Worm (Caenorhabditis elegans) whole organism, L4 larva: Measurements from ENCODE around the gene F20G2.1.

Source experiments
- F26F4.8 ChIP-seq: fragments of 200-800 bp; sonication (Bioruptor generic); conservative IDR thresholded peaks from 2 replicates; pipeline ENCODE4 v1.3.6; 2022; ENCODE audit warnings: missing genetic modification characterization, missing compliant biosample characterization
- F37D6.2 ChIP-seq: sonication (generic microtip); optimal IDR thresholded peaks from 2 replicates; lab custom pipeline; 2016; ENCODE audit warnings: mild to moderate bottlenecking, missing genetic modification characterization, missing compliant biosample characterization
- F49E8.2 ChIP-seq: sonication (generic microtip); optimal IDR thresholded peaks from 2 replicates; lab custom pipeline; 2016; ENCODE audit warnings: missing compliant biosample characterization, mild to moderate bottlenecking, missing genetic modification characterization, borderline replicate concordance
- T26A8.4 ChIP-seq: fragments of 200-800 bp; sonication (Bioruptor generic); IDR thresholded peaks from 2 replicates; pipeline ENCODE4 v1.3.6; 2022; ENCODE audit warnings: missing genetic modification characterization, missing compliant biosample characterization
- Y48G9A.11 ChIP-seq: fragments of 200-800 bp; sonication (Bioruptor generic); IDR thresholded peaks from 2 replicates; pipeline ENCODE4 v1.3.6; 2022; ENCODE audit warnings: missing genetic modification reagents, missing genetic modification characterization, missing compliant biosample characterization
- Y5F2A.4 ChIP-seq: fragments of 200-800 bp; sonication (Bioruptor generic); optimal IDR thresholded peaks from 2 replicates; lab custom pipeline; 2018; ENCODE audit warnings: mild to moderate bottlenecking, missing genetic modification characterization, missing compliant biosample characterization
- ZK337.2 ChIP-seq: fragments of 200-800 bp; sonication (Bioruptor generic); IDR thresholded peaks from 2 replicates; pipeline ENCODE4 v1.3.6; 2022; ENCODE audit warnings: missing genetic modification reagents, missing genetic modification characterization, missing compliant biosample characterization
- ceh-20 ChIP-seq: fragments of 200-800 bp; sonication (Bioruptor generic); IDR thresholded peaks from 2 replicates; pipeline ENCODE4 v1.3.6; 2022; ENCODE audit warnings: missing genetic modification reagents, missing genetic modification characterization, missing compliant biosample characterization
- ceh-44 ChIP-seq: fragments of 200-800 bp; sonication (Bioruptor generic); IDR thresholded peaks from 2 replicates; pipeline ENCODE4 v1.3.6; 2022; ENCODE audit warnings: missing genetic modification reagents, missing genetic modification characterization, missing compliant biosample characterization
- ceh-62 ChIP-seq: sonication (generic microtip); optimal IDR thresholded peaks from 2 replicates; lab custom pipeline; 2017; ENCODE audit warnings: missing biosample characterization, missing genetic modification characterization
- ces-1 ChIP-seq: fragments of 150-350 bp; sonication (generic microtip); optimal IDR thresholded peaks from 4 replicates; lab custom pipeline; 2014; ENCODE audit warnings: missing biosample characterization, missing genetic modification reagents, missing genetic modification characterization
- cey-2 ChIP-seq: sonication (generic microtip); optimal IDR thresholded peaks from 3 replicates; lab custom pipeline; 2017; ENCODE audit warnings: missing genetic modification characterization, mild to moderate bottlenecking, missing compliant biosample characterization, antibody characterized with exemption, borderline replicate concordance; ENCODE audit not compliant: insufficient read depth
- daf-16 ChIP-seq, 3 experiments: sonication (generic microtip); optimal IDR thresholded peaks; 2 replicates each; lab custom pipeline; 2016 to 2017; ENCODE audit warnings: missing genetic modification characterization in 3 of 3, missing genetic modification reagents in 3 of 3, mild to moderate bottlenecking in 2 of 3, missing compliant biosample characterization in 2 of 3, missing biosample characterization in 1 of 3, moderate library complexity in 1 of 3
- daf-8 ChIP-seq: fragments of 200-800 bp; sonication (Bioruptor generic); IDR thresholded peaks from 2 replicates; pipeline ENCODE4 v1.3.6; 2022; ENCODE audit warnings: missing genetic modification characterization, missing compliant biosample characterization
- dmd-6 ChIP-seq: fragments of 200-800 bp; sonication (Bioruptor generic); IDR thresholded peaks from 2 replicates; pipeline ENCODE4 v1.3.6; 2022; ENCODE audit warnings: missing genetic modification reagents, missing genetic modification characterization, missing compliant biosample characterization
- duxl-1 ChIP-seq: sonication (generic microtip); optimal IDR thresholded peaks from 2 replicates; lab custom pipeline; 2016; ENCODE audit warnings: mild to moderate bottlenecking, missing genetic modification characterization, moderate library complexity, missing compliant biosample characterization; ENCODE audit not compliant: poor library complexity
- fkh-10 ChIP-seq: fragments of 150-350 bp; optimal IDR thresholded peaks from 2 replicates; lab custom pipeline; 2014; ENCODE audit warnings: missing biosample characterization, missing genetic modification reagents, missing genetic modification characterization
- fos-1 ChIP-seq: fragments of 150-350 bp; optimal IDR thresholded peaks from 2 replicates; lab custom pipeline; 2014; ENCODE audit warnings: missing biosample characterization, missing genetic modification characterization
- hif-1 ChIP-seq, 2 experiments: sonication (generic microtip); optimal IDR thresholded peaks; 2 replicates each; lab custom pipeline; 2016 to 2017; ENCODE audit warnings: missing compliant biosample characterization in 2 of 2, missing genetic modification characterization in 2 of 2, missing genetic modification reagents in 2 of 2, missing genotype in 2 of 2, mild to moderate bottlenecking in 1 of 2
- hlh-30 ChIP-seq: sonication (generic microtip); optimal IDR thresholded peaks from 2 replicates; lab custom pipeline; 2017; ENCODE audit warnings: antibody characterized with exemption, mild to moderate bottlenecking, missing genetic modification characterization, missing compliant biosample characterization; ENCODE audit not compliant: insufficient read depth
- jun-1 ChIP-seq: fragments of 150-350 bp; optimal IDR thresholded peaks from 2 replicates; lab custom pipeline; 2014; ENCODE audit warnings: missing biosample characterization, missing genetic modification reagents, missing genetic modification characterization
- lim-7 ChIP-seq: fragments of 200-800 bp; sonication (Bioruptor generic); IDR thresholded peaks from 2 replicates; pipeline ENCODE4 v1.3.6; 2022; ENCODE audit warnings: missing genetic modification characterization, missing compliant biosample characterization
- lin-15B ChIP-seq: fragments of 150-350 bp; sonication (generic microtip); optimal IDR thresholded peaks from 3 replicates; lab custom pipeline; 2014; ENCODE audit warnings: missing biosample characterization, missing genetic modification characterization
- lin-29 ChIP-seq: fragments of 200-800 bp; sonication (Bioruptor generic); IDR thresholded peaks from 2 replicates; pipeline ENCODE4 v1.3.6; 2022; ENCODE audit warnings: missing genetic modification reagents, missing genetic modification characterization, missing compliant biosample characterization
- lsy-2 ChIP-seq, 2 experiments: fragments of 150-350 bp in 1 of 2; sonication (generic microtip) in 1 of 2; optimal IDR thresholded peaks; 2 replicates each; lab custom pipeline; 2014 to 2017; ENCODE audit warnings: missing biosample characterization in 2 of 2, missing genetic modification characterization in 2 of 2
- madf-9 ChIP-seq: fragments of 200-800 bp; sonication (Bioruptor generic); conservative IDR thresholded peaks from 2 replicates; pipeline ENCODE4 v1.3.6; 2022; ENCODE audit warnings: missing genetic modification reagents, missing genetic modification characterization, missing compliant biosample characterization
- mdt-29 ChIP-seq: fragments of 200-800 bp; sonication (Bioruptor generic); IDR thresholded peaks from 2 replicates; pipeline ENCODE4 v1.3.6; 2022; ENCODE audit warnings: missing genetic modification reagents, missing genetic modification characterization, missing compliant biosample characterization
- mes-2 ChIP-seq: sonication (generic microtip); optimal IDR thresholded peaks from 2 replicates; lab custom pipeline; 2016; ENCODE audit warnings: missing genotype, mild to moderate bottlenecking, missing genetic modification characterization, missing compliant biosample characterization; ENCODE audit not compliant: poor library complexity, severe bottlenecking
- nhr-10 ChIP-seq: fragments of 150-350 bp; optimal IDR thresholded peaks from 2 replicates; lab custom pipeline; 2014; ENCODE audit warnings: missing biosample characterization, missing genetic modification characterization
- nhr-11 ChIP-seq: fragments of 150-350 bp; optimal IDR thresholded peaks from 2 replicates; lab custom pipeline; 2014; ENCODE audit warnings: missing biosample characterization, missing genetic modification characterization
- nhr-25 ChIP-seq: sonication (generic microtip); optimal IDR thresholded peaks from 2 replicates; lab custom pipeline; 2017; ENCODE audit warnings: missing genetic modification characterization, mild to moderate bottlenecking, missing compliant biosample characterization, antibody characterized with exemption, moderate library complexity, borderline replicate concordance; ENCODE audit not compliant: insufficient read depth
- nhr-41 ChIP-seq: fragments of 200-800 bp; sonication (Bioruptor generic); IDR thresholded peaks from 2 replicates; pipeline ENCODE4 v1.3.6; 2022; ENCODE audit warnings: missing genetic modification reagents, missing genetic modification characterization, missing compliant biosample characterization
- nhr-42 ChIP-seq: fragments of 200-800 bp; sonication (Bioruptor generic); IDR thresholded peaks from 2 replicates; pipeline ENCODE4 v1.3.6; 2022; ENCODE audit warnings: missing genetic modification characterization, missing compliant biosample characterization
- nhr-6 ChIP-seq: fragments of 150-350 bp; optimal IDR thresholded peaks from 2 replicates; lab custom pipeline; 2014; ENCODE audit warnings: missing biosample characterization, missing genetic modification characterization
- nhr-77 ChIP-seq: fragments of 150-350 bp; optimal IDR thresholded peaks from 2 replicates; lab custom pipeline; 2014; ENCODE audit warnings: missing biosample characterization, missing genetic modification characterization
- pha-4 ChIP-seq, 2 experiments: fragments of 150-350 bp in 1 of 2; fragments of 200-800 bp in 1 of 2; sonication (Bioruptor generic) in 1 of 2; IDR thresholded peaks in 1 of 2; optimal IDR thresholded peaks in 1 of 2; 2 replicates each; pipeline versions ENCODE4 v1.3.6 to Lab custom; 2014 to 2022; ENCODE audit warnings: missing genetic modification characterization in 2 of 2, missing genetic modification reagents in 2 of 2, missing biosample characterization in 1 of 2, missing compliant biosample characterization in 1 of 2
- pqm-1 ChIP-seq: sonication (generic microtip); optimal IDR thresholded peaks from 2 replicates; lab custom pipeline; 2017; ENCODE audit warnings: missing biosample characterization, missing genetic modification characterization
- skn-1 ChIP-seq: fragments of 150-350 bp; optimal IDR thresholded peaks from 2 replicates; lab custom pipeline; 2014; ENCODE audit warnings: missing biosample characterization, missing genetic modification characterization
- spr-1 ChIP-seq: sonication (generic microtip); optimal IDR thresholded peaks from 2 replicates; lab custom pipeline; 2016; ENCODE audit warnings: mild to moderate bottlenecking, missing genetic modification characterization, missing compliant biosample characterization
- spr-3 ChIP-seq: fragments of 200-800 bp; sonication (Bioruptor generic); optimal IDR thresholded peaks from 2 replicates; lab custom pipeline; 2018; ENCODE audit warnings: mild to moderate bottlenecking, missing genetic modification characterization, missing compliant biosample characterization
- tra-1 ChIP-seq: fragments of 200-800 bp; sonication (Bioruptor generic); IDR thresholded peaks from 2 replicates; pipeline ENCODE4 v1.3.6; 2022; ENCODE audit warnings: missing genetic modification reagents, missing genetic modification characterization, missing compliant biosample characterization
- unc-39 ChIP-seq: sonication (generic microtip); optimal IDR thresholded peaks from 2 replicates; lab custom pipeline; 2017; ENCODE audit warnings: missing biosample characterization, missing genetic modification characterization
- unc-62 ChIP-seq, 3 experiments: fragments of 150-350 bp in 1 of 3; sonication (generic microtip); optimal IDR thresholded peaks in 2 of 3; peaks in 1 of 3; 1 replicate in 1 of 3; 2 replicates in 2 of 3; lab custom pipeline; 2014 to 2017; ENCODE audit warnings: missing biosample characterization in 3 of 3, missing genetic modification characterization in 3 of 3, missing genetic modification reagents in 3 of 3, missing genotype in 1 of 3
- vab-7 ChIP-seq: fragments of 200-800 bp; sonication (Bioruptor generic); IDR thresholded peaks from 2 replicates; pipeline ENCODE4 v1.3.6; 2022; ENCODE audit warnings: missing genetic modification reagents, missing genetic modification characterization, missing compliant biosample characterization
- zag-1 ChIP-seq: fragments of 150-350 bp; optimal IDR thresholded peaks from 2 replicates; lab custom pipeline; 2014; ENCODE audit warnings: missing biosample characterization, missing genetic modification characterization
- zfp-2 ChIP-seq: sonication (generic microtip); optimal IDR thresholded peaks from 2 replicates; lab custom pipeline; 2016; ENCODE audit warnings: mild to moderate bottlenecking, missing genetic modification characterization, missing compliant biosample characterization
- zfp-3 ChIP-seq: fragments of 200-800 bp; sonication (Bioruptor generic); conservative IDR thresholded peaks from 2 replicates; pipeline ENCODE4 v1.3.6; 2022; ENCODE audit warnings: missing genetic modification reagents, missing genetic modification characterization, missing compliant biosample characterization
- zip-2 ChIP-seq: fragments of 150-350 bp; optimal IDR thresholded peaks from 2 replicates; lab custom pipeline; 2014; ENCODE audit warnings: missing biosample characterization, missing genetic modification characterization
- ztf-11 ChIP-seq: fragments of 150-350 bp; optimal IDR thresholded peaks from 2 replicates; lab custom pipeline; 2014; ENCODE audit warnings: missing biosample characterization, missing genetic modification characterization
- ztf-7 ChIP-seq: fragments of 150-350 bp; optimal IDR thresholded peaks from 2 replicates; lab custom pipeline; 2014; ENCODE audit warnings: missing biosample characterization, missing genetic modification characterization

Gene F20G2.1

ce11 chrV:13757349-13757748, 4.0 kb upstream of the F20G2.1 start (continued):
- TF ChIP-seq Y5F2A.4 (no peak), mes-2 (tag; lab: Kevin White, UChicago) (peak; percentile 67), madf-9 (no peak), nhr-25 (tag; lab: Kevin White, UChicago) (no peak), Y48G9A.11 (GFP tag; lab: Robert Waterston, UW) (no peak), ces-1 (GFP tag; lab: Kevin White, UChicago) (no peak), nhr-77 (tag; lab: Kevin White, UChicago) (no peak), zfp-3 (GFP tag; lab: Robert Waterston, UW) (no peak), pha-4 (GFP tag; IDR thresholded peaks at IDR 0.05; lab: Robert Waterston, UW) (no peak), pha-4 (tag; optimal IDR thresholded peaks at IDR 0.05; lab: Kevin White, UChicago) (no peak), skn-1 (tag; lab: Kevin White, UChicago) (no peak), spr-1 (tag; lab: Kevin White, UChicago) (no peak), mdt-29 (GFP tag; lab: Robert Waterston, UW) (no peak), T26A8.4 (no peak), nhr-10 (tag; lab: Kevin White, UChicago) (no peak), ztf-11 (tag; lab: Kevin White, UChicago) (no peak), cey-2 (tag; lab: Kevin White, UChicago) (no peak), fkh-10 (peak; percentile 8), unc-62 (GFP tag; optimal IDR thresholded peaks at IDR 0.05 in 1 of 2; lab: Kevin White, UChicago) (no peak), unc-62 (tag; optimal IDR thresholded peaks at IDR 0.05; lab: Kevin White, UChicago) (no peak), nhr-6 (tag; lab: Kevin White, UChicago) (peak; percentile 62), ceh-62 (tag; lab: Kevin White, UChicago) (no peak), nhr-41 (GFP tag; lab: Robert Waterston, UW) (no peak), lsy-2 (tag; optimal IDR thresholded peaks at IDR 0.05; lab: Kevin White, UChicago) (peak in 1 of 2 experiments; percentile 69), tra-1 (GFP tag; lab: Robert Waterston, UW) (no peak), ZK337.2 (GFP tag; lab: Robert Waterston, UW) (no peak), unc-39 (tag; lab: Kevin White, UChicago) (no peak), daf-16 (GFP tag; optimal IDR thresholded peaks at IDR 0.05; lab: Kevin White, UChicago) (no peak), daf-16 (tag; optimal IDR thresholded peaks at IDR 0.05; lab: Kevin White, UChicago) (no peak), hif-1 (tag; optimal IDR thresholded peaks at IDR 0.05; lab: Kevin White, UChicago) (no peak), fos-1 (tag; lab: Kevin White, UChicago) (no peak), pqm-1 (tag; lab: Kevin White, UChicago) (no peak), lin-15B (tag; lab: Kevin White, UChicago) (no peak), zag-1 (tag; lab: Kevin White, UChicago) (no peak), vab-7 (no peak), jun-1 (tag; lab: Kevin White, UChicago) (no peak), duxl-1 (tag; lab: Kevin White, UChicago) (no peak), dmd-6 (0 out of 2 replicates have a peak, but pooled peaks have one; percentile 7), hlh-30 (peak; percentile 35), nhr-42 (no peak), ztf-7 (tag; lab: Kevin White, UChicago) (no peak), F26F4.8 (GFP tag; lab: Robert Waterston, UW) (no peak), spr-3 (GFP tag; lab: Kevin White, UChicago) (no peak), ceh-20 (GFP tag; lab: Robert Waterston, UW) (no peak), F37D6.2 (tag; lab: Kevin White, UChicago) (no peak), zip-2 (tag; lab: Kevin White, UChicago) (no peak), zfp-2 (tag; lab: Kevin White, UChicago) (no peak), lim-7 (GFP tag; lab: Robert Waterston, UW) (no peak), daf-8 (GFP tag; lab: Robert Waterston, UW) (no peak), F49E8.2 (tag; lab: Kevin White, UChicago) (no peak), nhr-11 (tag; lab: Kevin White, UChicago) (no peak), ceh-44 (GFP tag; lab: Robert Waterston, UW) (no peak), lin-29 (GFP tag; lab: Robert Waterston, UW) (no peak)
